Fruit fly (Drosophila melanogaster): ENCODE data around the gene ppan.
A peak's percentile ranks its signal among the peaks of the same experiment; 100 is the strongest.

ppan gene

DNA sequence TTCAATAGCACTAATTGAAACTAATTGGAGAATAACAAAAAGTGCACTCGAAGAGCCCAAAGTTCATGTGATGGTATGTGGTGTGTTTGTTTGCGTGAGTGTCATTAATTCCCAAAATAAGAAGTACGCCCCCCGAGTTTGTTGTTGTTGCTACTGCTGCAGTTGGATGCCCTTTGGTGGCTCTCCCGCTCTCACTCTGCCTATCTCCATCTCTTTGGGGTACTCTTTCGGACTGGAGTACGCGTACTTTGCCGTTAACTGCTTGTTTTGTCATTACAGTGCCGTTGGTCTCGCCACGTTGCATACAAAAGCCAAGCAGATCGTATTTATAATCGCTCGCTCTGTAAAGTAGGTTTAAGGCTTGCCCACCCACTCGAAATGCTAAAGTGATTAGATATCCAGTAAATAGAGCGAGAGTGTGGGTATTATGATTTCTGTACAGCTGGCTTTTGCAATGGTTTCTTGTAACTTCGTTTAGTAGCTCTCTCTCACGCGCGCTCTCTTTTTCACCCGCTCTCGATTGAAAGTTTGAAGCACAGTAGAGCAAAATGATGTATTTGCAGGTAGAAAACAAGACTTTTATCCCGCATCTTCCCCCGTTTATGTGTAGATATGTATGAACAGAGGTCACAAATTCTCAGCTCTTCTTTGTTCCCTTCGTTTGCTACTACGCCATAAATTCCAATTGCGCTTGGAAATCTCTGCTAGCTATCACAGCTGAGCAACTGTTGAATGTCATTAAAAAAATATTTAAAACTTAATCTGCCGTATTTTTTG lies 3.9 kb upstream of the ppan start (continued):
- no peak for TF ChIP-seq CG8944 (GFP tag; optimal IDR thresholded peaks at IDR 0.05)
- TF ChIP-seq CG7745 (tag; optimal IDR thresholded peaks at IDR 0.05): no peak
- peak; percentile 19 for TF ChIP-seq chn (GFP tag; optimal IDR thresholded peaks at IDR 0.05)
- TF ChIP-seq CG3281 (GFP tag; optimal IDR thresholded peaks at IDR 0.05): peak; percentile 26
- no peak for TF ChIP-seq HmgZ (tag; optimal IDR thresholded peaks at IDR 0.05)
- TF ChIP-seq Dad (GFP tag; optimal IDR thresholded peaks at IDR 0.05): no peak
- TF ChIP-seq crol (GFP tag; IDR thresholded peaks at IDR 0.05): no peak; the same call in 1 of the 2 replicates
- no peak for TF ChIP-seq CG11085 (GFP tag; IDR thresholded peaks at IDR 0.05)
- TF ChIP-seq exex (tag; optimal IDR thresholded peaks at IDR 0.05): peak; percentile 35
- TF ChIP-seq dmrt11E (tag; optimal IDR thresholded peaks at IDR 0.05): no peak
- TF ChIP-seq CG12942 (GFP tag; optimal IDR thresholded peaks at IDR 0.05): no peak
- TF ChIP-seq fd3F (GFP tag; optimal IDR thresholded peaks at IDR 0.05): no peak
- no peak for TF ChIP-seq wek (GFP tag; optimal IDR thresholded peaks at IDR 0.05)
- peak; percentile 17 for TF ChIP-seq Dip3 (GFP tag; optimal IDR thresholded peaks at IDR 0.05)
- no peak for TF ChIP-seq Taf1 (GFP tag; IDR thresholded peaks at IDR 0.05)
- TF ChIP-seq Deaf1 (tag; optimal IDR thresholded peaks at IDR 0.05): no peak
- TF ChIP-seq esg (GFP tag; conservative IDR thresholded peaks at IDR 0.05): 0 out of 2 replicates have a peak, but pooled peaks have one; percentile 5
- TF ChIP-seq Chrac-16 (GFP tag; optimal IDR thresholded peaks at IDR 0.05): peak; percentile 9
- peak; percentile 91 for TF ChIP-seq CG4707 (GFP tag; optimal IDR thresholded peaks at IDR 0.05)
- TF ChIP-seq her (GFP tag; optimal IDR thresholded peaks at IDR 0.05): no peak
- TF ChIP-seq CG17612 (GFP tag; IDR thresholded peaks at IDR 0.05): no peak
- TF ChIP-seq org-1 (GFP tag; optimal IDR thresholded peaks at IDR 0.05): no peak
- no peak for TF ChIP-seq CG8478 (optimal IDR thresholded peaks at IDR 0.05)
- 0 out of 2 replicates have a peak, but pooled peaks have one; percentile 17 for TF ChIP-seq CG9932 (GFP tag; IDR thresholded peaks at IDR 0.05)
- no peak for TF ChIP-seq klu (GFP tag; IDR thresholded peaks at IDR 0.05)
- TF ChIP-seq eyg (GFP tag; optimal IDR thresholded peaks at IDR 0.05): no peak
- peak; percentile 68 for TF ChIP-seq dmrt99B (tag; optimal IDR thresholded peaks at IDR 0.05)
- no peak for TF ChIP-seq CG7357 (GFP tag; IDR thresholded peaks at IDR 0.05)
- no peak for TF ChIP-seq CG1603 (tag; optimal IDR thresholded peaks at IDR 0.05)
- TF ChIP-seq CG4617 (GFP tag; optimal IDR thresholded peaks at IDR 0.05; ENCODE audit: borderline replicate concordance): no peak
- TF ChIP-seq Myb (GFP tag; optimal IDR thresholded peaks at IDR 0.05): no peak
- TF ChIP-seq CG14710 (tag; optimal IDR thresholded peaks at IDR 0.05): no peak
- no peak for TF ChIP-seq Xbp1 (GFP tag; optimal IDR thresholded peaks at IDR 0.05)
- no peak for TF ChIP-seq kah (GFP tag; optimal IDR thresholded peaks at IDR 0.05)
- TF ChIP-seq H15 (GFP tag; IDR thresholded peaks at IDR 0.05): no peak
- TF ChIP-seq CG6689 (GFP tag; IDR thresholded peaks at IDR 0.05): no peak
- no peak for TF ChIP-seq pum (GFP tag; optimal IDR thresholded peaks at IDR 0.05)
- no peak for TF ChIP-seq Stat92E (GFP tag; optimal IDR thresholded peaks at IDR 0.05)
- TF ChIP-seq usp (GFP tag; optimal IDR thresholded peaks at IDR 0.05): no peak
- peak; percentile 31 for TF ChIP-seq CG12155 (GFP tag; optimal IDR thresholded peaks at IDR 0.05)
- TF ChIP-seq onecut (GFP tag; IDR thresholded peaks at IDR 0.05): no peak; the same call in 1 of the 2 replicates
- TF ChIP-seq Mes4 (GFP tag; optimal IDR thresholded peaks at IDR 0.05): no peak
- TF ChIP-seq dysf (GFP tag; IDR thresholded peaks at IDR 0.05): peak; percentile 60; the same call in 2 of the 3 replicates
- TF ChIP-seq D19B (GFP tag; optimal IDR thresholded peaks at IDR 0.05): no peak
- no peak for TF ChIP-seq cas (GFP tag; IDR thresholded peaks at IDR 0.05)
- peak; percentile 5 for TF ChIP-seq CG8924 (tag; optimal IDR thresholded peaks at IDR 0.05)
- TF ChIP-seq tx (GFP tag; optimal IDR thresholded peaks at IDR 0.05): no peak
- no peak for TF ChIP-seq unc-4 (GFP tag; IDR thresholded peaks at IDR 0.05; ENCODE audit: partially characterized antibody)
- no peak for TF ChIP-seq CG9727 (GFP tag; optimal IDR thresholded peaks at IDR 0.05)
- no peak for TF ChIP-seq Adf1 (GFP tag; IDR thresholded peaks at IDR 0.05)
- no peak for TF ChIP-seq CG5953 (GFP tag; IDR thresholded peaks at IDR 0.05)
